Fruit fly (Drosophila melanogaster) whole organism, wandering third instar larva: Measurements from ENCODE around the gene CG6432.

ENCODE experiments used
- Abd-B ChIP-seq: fragments of >200 bp; optimal IDR thresholded peaks from 2 replicates; lab custom pipeline; 2017; ENCODE audit warnings: missing biosample characterization, missing genetic modification characterization
- CG32264 ChIP-seq: fragments of 200-800 bp; sonication (Bioruptor generic); optimal IDR thresholded peaks from 2 replicates; lab custom pipeline; 2016; ENCODE audit warnings: missing biosample characterization, missing genetic modification characterization
- CG9705 ChIP-seq: fragments of 200-800 bp; sonication (Bioruptor generic); optimal IDR thresholded peaks from 2 replicates; lab custom pipeline; 2018; ENCODE audit warnings: missing biosample characterization, mild to moderate bottlenecking, missing genetic modification characterization
- CrebA ChIP-seq: fragments of 200-800 bp; sonication (Bioruptor generic); optimal IDR thresholded peaks from 2 replicates; lab custom pipeline; 2016; ENCODE audit warnings: missing biosample characterization, mild to moderate bottlenecking, missing genetic modification characterization, borderline replicate concordance
- Dfd ChIP-seq: fragments of >200 bp; optimal IDR thresholded peaks from 2 replicates; lab custom pipeline; 2017; ENCODE audit warnings: missing biosample characterization, missing genetic modification characterization
- Dif ChIP-seq: fragments of 200-275, 200-300 bp; sonication (Bioruptor generic); optimal IDR thresholded peaks from 2 replicates; lab custom pipeline; 2018; ENCODE audit warnings: missing biosample characterization, missing genetic modification characterization; ENCODE audit not compliant: partially characterized antibody
- GATAd ChIP-seq: sonication (Bioruptor generic); optimal IDR thresholded peaks from 2 replicates; lab custom pipeline; 2016; ENCODE audit warnings: missing biosample characterization, missing genetic modification characterization
- HLH106 ChIP-seq: fragments of 200-800 bp; optimal IDR thresholded peaks from 3 replicates; lab custom pipeline; 2019; ENCODE audit warnings: missing biosample characterization, mild to moderate bottlenecking, missing genetic modification characterization, moderate library complexity
- Hnf4 ChIP-seq: fragments of 200-800 bp; sonication (Bioruptor generic); optimal IDR thresholded peaks from 2 replicates; lab custom pipeline; 2016; ENCODE audit warnings: missing biosample characterization, mild to moderate bottlenecking, missing genetic modification characterization
- Hr78 ChIP-seq: fragments of >200 bp; optimal IDR thresholded peaks from 2 replicates; lab custom pipeline; 2017; ENCODE audit warnings: missing biosample characterization, missing genetic modification characterization
- Hr83 ChIP-seq: fragments of 200-300 bp; sonication (Bioruptor generic); optimal IDR thresholded peaks from 2 replicates; lab custom pipeline; 2016; ENCODE audit warnings: missing biosample characterization, mild to moderate bottlenecking, missing genetic modification characterization, moderate library complexity; ENCODE audit not compliant: poor library complexity, severe bottlenecking
- Jra ChIP-seq: sonication (Bioruptor generic); optimal IDR thresholded peaks from 2 replicates; lab custom pipeline; 2016; ENCODE audit warnings: missing biosample characterization, missing genetic modification characterization
- Mio ChIP-seq: sonication (Bioruptor generic); optimal IDR thresholded peaks from 2 replicates; lab custom pipeline; 2016; ENCODE audit warnings: missing biosample characterization, missing genetic modification characterization
- Myc ChIP-seq: fragments of >200 bp; optimal IDR thresholded peaks from 2 replicates; lab custom pipeline; 2017
- N ChIP-seq: fragments of >200 bp; optimal IDR thresholded peaks from 2 replicates; lab custom pipeline; 2018; ENCODE audit warnings: missing biosample characterization, missing external identifiers, missing genetic modification characterization
- OdsH ChIP-seq: fragments of 200-800 bp; sonication (Bioruptor generic); optimal IDR thresholded peaks from 2 replicates; lab custom pipeline; 2016; ENCODE audit warnings: missing biosample characterization, mild to moderate bottlenecking, missing genetic modification characterization
- Rel ChIP-seq, 2 experiments: fragments of 200-800 bp; sonication (Bioruptor generic) in 1 of 2; optimal IDR thresholded peaks; 2 replicates in 1 of 2; 3 replicates in 1 of 2; lab custom pipeline; 2016 to 2019; ENCODE audit warnings: mild to moderate bottlenecking in 2 of 2, missing biosample characterization in 2 of 2, missing genetic modification characterization in 2 of 2, moderate library complexity in 1 of 2
- Sp1 ChIP-seq: fragments of 200-800 bp; sonication (Bioruptor generic); optimal IDR thresholded peaks from 3 replicates; lab custom pipeline; 2019; ENCODE audit warnings: missing biosample characterization, mild to moderate bottlenecking, missing genetic modification characterization, moderate library complexity
- Vsx2 ChIP-seq: fragments of 200-300, 225-300 bp; sonication (Bioruptor generic); optimal IDR thresholded peaks from 2 replicates; lab custom pipeline; 2018; ENCODE audit warnings: missing biosample characterization, missing genetic modification characterization; ENCODE audit not compliant: partially characterized antibody
- br ChIP-seq: fragments of 200-800 bp; sonication (Bioruptor generic); optimal IDR thresholded peaks from 2 replicates; lab custom pipeline; 2016; ENCODE audit warnings: missing biosample characterization, missing genetic modification characterization
- brk ChIP-seq: fragments of 200-800 bp; sonication (Bioruptor generic); optimal IDR thresholded peaks from 2 replicates; lab custom pipeline; 2016; ENCODE audit warnings: missing biosample characterization, mild to moderate bottlenecking, missing genetic modification characterization
- dl ChIP-seq, 2 experiments: fragments of 175-275, 200-275 bp in 1 of 2; fragments of 200-275 bp in 1 of 2; sonication (Bioruptor generic); optimal IDR thresholded peaks; lab custom pipeline; 2018; ENCODE audit warnings: mild to moderate bottlenecking in 2 of 2, missing biosample characterization in 2 of 2, missing genetic modification characterization in 2 of 2, moderate library complexity in 2 of 2; ENCODE audit not compliant: partially characterized antibody in 2 of 2, insufficient read depth in 1 of 2
- dmrt93B ChIP-seq: fragments of 200-800 bp; sonication (Bioruptor generic); optimal IDR thresholded peaks from 2 replicates; lab custom pipeline; 2018; ENCODE audit warnings: missing biosample characterization, mild to moderate bottlenecking, missing genetic modification characterization
- dsf ChIP-seq: sonication (Bioruptor generic); optimal IDR thresholded peaks from 2 replicates; lab custom pipeline; 2016; ENCODE audit warnings: missing biosample characterization, missing genetic modification characterization, borderline replicate concordance
- ey ChIP-seq: fragments of 200-800 bp; sonication (Bioruptor generic); optimal IDR thresholded peaks from 2 replicates; lab custom pipeline; 2016; ENCODE audit warnings: missing biosample characterization, missing genetic modification characterization
- foxo ChIP-seq, 2 experiments: fragments of 200-800 bp; sonication (Bioruptor generic); optimal IDR thresholded peaks; 2 replicates in 1 of 2; 3 replicates in 1 of 2; lab custom pipeline; 2016 to 2017; ENCODE audit warnings: missing biosample characterization in 2 of 2, missing genetic modification characterization in 2 of 2
- fru ChIP-seq: fragments of 200-800 bp; sonication (Bioruptor generic); optimal IDR thresholded peaks from 3 replicates; lab custom pipeline; 2016; ENCODE audit warnings: missing biosample characterization, mild to moderate bottlenecking, missing genetic modification characterization
- h ChIP-seq: fragments of 200-800 bp; sonication (Bioruptor generic); optimal IDR thresholded peaks from 3 replicates; lab custom pipeline; 2016; ENCODE audit warnings: missing biosample characterization, mild to moderate bottlenecking, missing genetic modification characterization
- jim ChIP-seq: fragments of 175-275, 200-325 bp; sonication (Bioruptor generic); optimal IDR thresholded peaks from 2 replicates; lab custom pipeline; 2016; ENCODE audit warnings: missing biosample characterization, mild to moderate bottlenecking, missing genetic modification characterization
- lola ChIP-seq: fragments of >200 bp; optimal IDR thresholded peaks from 2 replicates; lab custom pipeline; 2017; ENCODE audit warnings: missing biosample characterization, missing genetic modification characterization
- pan ChIP-seq: fragments of >200 bp; optimal IDR thresholded peaks from 2 replicates; lab custom pipeline; 2017
- psq ChIP-seq: fragments of 200-800 bp; sonication (Bioruptor generic); optimal IDR thresholded peaks from 3 replicates; lab custom pipeline; 2017; ENCODE audit warnings: missing biosample characterization, mild to moderate bottlenecking, missing genetic modification characterization, moderate library complexity
- rgr ChIP-seq: fragments of 200-800 bp; sonication (Bioruptor generic); optimal IDR thresholded peaks from 3 replicates; lab custom pipeline; 2016; ENCODE audit warnings: missing biosample characterization, mild to moderate bottlenecking, missing genetic modification characterization
- sage ChIP-seq: fragments of 200-800 bp; sonication (Bioruptor generic); optimal IDR thresholded peaks from 2 replicates; lab custom pipeline; 2016; ENCODE audit warnings: missing biosample characterization, mild to moderate bottlenecking, missing genetic modification characterization
- sv ChIP-seq: fragments of 200-800 bp; sonication (Bioruptor generic); optimal IDR thresholded peaks from 3 replicates; lab custom pipeline; 2016; ENCODE audit warnings: missing biosample characterization, missing genetic modification characterization
- tai ChIP-seq: sonication (Bioruptor generic); optimal IDR thresholded peaks from 2 replicates; lab custom pipeline; 2016; ENCODE audit warnings: missing biosample characterization, missing genetic modification characterization
- usp ChIP-seq: fragments of >200 bp; optimal IDR thresholded peaks from 2 replicates; lab custom pipeline; 2017; ENCODE audit warnings: missing biosample characterization, missing genetic modification characterization
- woc ChIP-seq: sonication (Bioruptor generic); optimal IDR thresholded peaks from 2 replicates; lab custom pipeline; 2016; ENCODE audit warnings: missing biosample characterization, mild to moderate bottlenecking, missing genetic modification characterization

The CG6432 gene

dm6 chr3R:24295556-24296465 lies 40.9 kb upstream of the CG6432 start:
- TF ChIP-seq h (peak; percentile 100), CG9705 (peak; percentile 97), dl (GFP tag; optimal IDR thresholded peaks at IDR 0.05; lab: Kevin White, UChicago; ENCODE audit: insufficient read depth in 1 of 2, partially characterized antibody in 2 of 2) (peak; percentile 57 to 83), Dif (GFP tag; lab: Kevin White, UChicago) (peak; percentile 80), Mio (GFP tag; lab: Kevin White, UChicago) (peak; percentile 90), Hnf4 (GFP tag; lab: Kevin White, UChicago) (peak; percentile 99), sage (GFP tag; lab: Kevin White, UChicago) (peak; percentile 98), CrebA (GFP tag; lab: Kevin White, UChicago) (peak; percentile 97), Jra (GFP tag; lab: Kevin White, UChicago) (peak; percentile 97), foxo (GFP tag; optimal IDR thresholded peaks at IDR 0.05; lab: Kevin White, UChicago) (peak; percentile 93 to 100), rgr (peak; percentile 99), dsf (peak; percentile 93), tai (peak; percentile 98), sv (GFP tag; lab: Kevin White, UChicago) (peak; percentile 76), N (GFP tag; lab: Kevin White, UChicago) (no peak), usp (GFP tag; lab: Kevin White, UChicago) (no peak), lola (GFP tag; lab: Kevin White, UChicago) (no peak), Rel (GFP tag; optimal IDR thresholded peaks at IDR 0.05; lab: Kevin White, UChicago) (peak; percentile 97), Rel (tag; optimal IDR thresholded peaks at IDR 0.05; lab: Kevin White, UChicago) (peak; percentile 92), pan (lab: Kevin White, UChicago) (no peak), Myc (no peak), Abd-B (no peak), ey (GFP tag; lab: Kevin White, UChicago) (peak; percentile 99), CG32264 (GFP tag; lab: Kevin White, UChicago) (peak; percentile 98), jim (peak; percentile 78), dmrt93B (GFP tag; lab: Kevin White, UChicago) (peak; percentile 97), Hr78 (GFP tag; lab: Kevin White, UChicago) (no peak), Vsx2 (GFP tag; lab: Kevin White, UChicago) (peak; percentile 0), Hr83 (GFP tag; lab: Kevin White, UChicago) (peak; percentile 98), fru (GFP tag; lab: Kevin White, UChicago) (peak; percentile 99), woc (peak; percentile 99), OdsH (GFP tag; lab: Kevin White, UChicago) (peak; percentile 99), GATAd (GFP tag; lab: Kevin White, UChicago) (peak; percentile 87), br (GFP tag; lab: Kevin White, UChicago) (peak; percentile 99), Dfd (GFP tag; lab: Kevin White, UChicago) (no peak), brk (GFP tag; lab: Kevin White, UChicago) (peak; percentile 96), HLH106 (tag; lab: Kevin White, UChicago) (peak; percentile 99), Sp1 (peak; percentile 98), psq (peak; percentile 98)

- TF ChIP-seq OdsH (GFP tag; lab: Kevin White, UChicago) = no peak
- no peak for TF ChIP-seq Rel (GFP tag; optimal IDR thresholded peaks at IDR 0.05; lab: Kevin White, UChicago)
- peak; percentile 70 for TF ChIP-seq Rel (tag; optimal IDR thresholded peaks at IDR 0.05; lab: Kevin White, UChicago)
These were observed 39.8 kb upstream of the CG6432 start for dm6 chr3R:24296913-24297312.
